Fruit fly (Drosophila melanogaster) whole organism, embryonic: ENCODE measurements around the gene CG10863.

Experiments used
- Atf-2 ChIP-seq: fragments of 200-800 bp; sonication (Bioruptor generic); optimal IDR thresholded peaks from 2 replicates; lab custom pipeline; 2016; ENCODE audit warnings: missing biosample characterization, missing genetic modification characterization
- Atf6 ChIP-seq: fragments of 200-800 bp; sonication (Bioruptor generic); IDR thresholded peaks from 2 replicates; pipeline ENCODE4 v1.3.6; 2022; ENCODE audit warnings: missing biosample characterization, missing genetic modification characterization
- BEAF-32 ChIP-seq: fragments of 200-800 bp; sonication (Bioruptor generic); optimal IDR thresholded peaks from 3 replicates; lab custom pipeline; 2017; ENCODE audit warnings: missing biosample characterization, missing genetic modification characterization, mild to moderate bottlenecking, moderate library complexity, missing genetic modification reagents
- CG10147 ChIP-seq: fragments of 200-800 bp; sonication (Bioruptor generic); optimal IDR thresholded peaks from 2 replicates; lab custom pipeline; 2019; ENCODE audit warnings: missing biosample characterization, mild to moderate bottlenecking, missing genetic modification characterization, moderate library complexity
- CG12942 ChIP-seq: fragments of 200-800 bp; sonication (Bioruptor generic); optimal IDR thresholded peaks from 3 replicates; lab custom pipeline; 2016; ENCODE audit warnings: missing biosample characterization, missing genetic modification characterization
- CG13287 ChIP-seq: fragments of 200-800 bp; sonication (Bioruptor generic); IDR thresholded peaks from 2 replicates; pipeline ENCODE4 v1.3.6; 2022; ENCODE audit warnings: missing biosample characterization, missing genetic modification characterization; ENCODE audit not compliant: partially characterized antibody
- CG13894 ChIP-seq: fragments of 200-800 bp; sonication (Bioruptor generic); optimal IDR thresholded peaks from 3 replicates; lab custom pipeline; 2018; ENCODE audit warnings: missing biosample characterization, mild to moderate bottlenecking, missing genetic modification characterization, moderate library complexity
- CG14014 ChIP-seq: fragments of 200-800 bp; sonication (Bioruptor generic); IDR thresholded peaks from 2 replicates; pipeline ENCODE4 v1.3.6; 2022; ENCODE audit warnings: missing biosample characterization, missing genetic modification characterization
- CG1603 ChIP-seq: fragments of 200-800 bp; sonication (Bioruptor generic); optimal IDR thresholded peaks from 2 replicates; lab custom pipeline; 2019; ENCODE audit warnings: missing biosample characterization, mild to moderate bottlenecking, missing genetic modification characterization, moderate library complexity
- CG1647 ChIP-seq: fragments of 200-800 bp; sonication (Bioruptor generic); optimal IDR thresholded peaks from 3 replicates; lab custom pipeline; 2016; ENCODE audit warnings: missing biosample characterization, missing genetic modification characterization
- CG17361 ChIP-seq: fragments of 200-800 bp; sonication (Bioruptor generic); IDR thresholded peaks from 3 replicates; pipeline ENCODE4 v1.3.6; 2022; ENCODE audit warnings: missing biosample characterization, missing genetic modification characterization
- CG17912 ChIP-seq: fragments of 200-800 bp; sonication (Bioruptor generic); optimal IDR thresholded peaks from 2 replicates; lab custom pipeline; 2018; ENCODE audit warnings: missing biosample characterization, mild to moderate bottlenecking, missing genetic modification characterization
- CG2678 ChIP-seq: fragments of 200-800 bp; sonication (Bioruptor generic); optimal IDR thresholded peaks from 3 replicates; lab custom pipeline; 2019; ENCODE audit warnings: missing biosample characterization, mild to moderate bottlenecking, missing genetic modification characterization, moderate library complexity
- CG5245 ChIP-seq: fragments of 200-800 bp; sonication (Bioruptor generic); optimal IDR thresholded peaks from 3 replicates; lab custom pipeline; 2016; ENCODE audit warnings: missing biosample characterization, missing genetic modification characterization
- CG6813 ChIP-seq: fragments of 200-800 bp; sonication (Bioruptor generic); optimal IDR thresholded peaks from 2 replicates; lab custom pipeline; 2017; ENCODE audit warnings: missing biosample characterization, missing genetic modification characterization, mild to moderate bottlenecking, moderate library complexity, missing genetic modification reagents
- CG7745 ChIP-seq: fragments of 200-800 bp; sonication (Bioruptor generic); optimal IDR thresholded peaks from 2 replicates; lab custom pipeline; 2018; ENCODE audit warnings: missing biosample characterization, mild to moderate bottlenecking, missing genetic modification characterization, moderate library complexity
- Dad ChIP-seq: fragments of 200-800 bp; sonication (Bioruptor generic); optimal IDR thresholded peaks from 3 replicates; lab custom pipeline; 2016; ENCODE audit warnings: missing biosample characterization, missing genetic modification characterization
- Dfd ChIP-seq, 2 experiments: fragments of >200 bp; optimal IDR thresholded peaks; 2 replicates each; lab custom pipeline; 2017; ENCODE audit warnings: missing biosample characterization in 2 of 2, missing genetic modification characterization in 2 of 2
- HLH54F ChIP-seq: fragments of 200-800 bp; sonication (Bioruptor generic); optimal IDR thresholded peaks from 3 replicates; lab custom pipeline; 2016; ENCODE audit warnings: missing biosample characterization, missing genetic modification characterization
- Hmr ChIP-seq: fragments of 200-800 bp; sonication (Bioruptor generic); optimal IDR thresholded peaks from 3 replicates; lab custom pipeline; 2017; ENCODE audit warnings: mild to moderate bottlenecking, missing biosample characterization, missing genetic modification reagents, missing genetic modification characterization
- Hr78 ChIP-seq, 2 experiments: fragments of 200-800 bp in 1 of 2; fragments of >200 bp in 1 of 2; sonication (Bioruptor generic) in 1 of 2; optimal IDR thresholded peaks; 2 replicates each; lab custom pipeline; 2017 to 2019; ENCODE audit warnings: missing biosample characterization in 2 of 2, missing genetic modification characterization in 2 of 2, mild to moderate bottlenecking in 1 of 2, moderate library complexity in 1 of 2
- Lpt ChIP-seq: fragments of >200 bp; optimal IDR thresholded peaks from 2 replicates; lab custom pipeline; 2018; ENCODE audit warnings: missing biosample characterization, missing genetic modification characterization
- Nf-YA ChIP-seq: fragments of 200-800 bp; sonication (Bioruptor generic); IDR thresholded peaks from 2 replicates; pipeline ENCODE4 v1.3.6; 2022; ENCODE audit warnings: missing biosample characterization, missing genetic modification characterization
- Six4 ChIP-seq: fragments of 200-800 bp; sonication (Bioruptor generic); optimal IDR thresholded peaks from 2 replicates; lab custom pipeline; 2016; ENCODE audit warnings: missing biosample characterization, missing genetic modification characterization
- Ssrp ChIP-seq: fragments of 200-800 bp; sonication (Bioruptor generic); optimal IDR thresholded peaks from 2 replicates; lab custom pipeline; 2018; ENCODE audit warnings: missing biosample characterization, mild to moderate bottlenecking, missing genetic modification characterization, moderate library complexity
- Tbp ChIP-seq: fragments of >200 bp; optimal IDR thresholded peaks from 2 replicates; lab custom pipeline; 2018; ENCODE audit warnings: missing biosample characterization, missing genetic modification characterization
- abd-A ChIP-seq: fragments of 200-800 bp; sonication (Bioruptor generic); optimal IDR thresholded peaks from 3 replicates; lab custom pipeline; 2019; ENCODE audit warnings: missing biosample characterization, mild to moderate bottlenecking, missing genetic modification characterization, moderate library complexity
- bcd ChIP-seq: fragments of 200-800 bp; sonication (Bioruptor generic); optimal IDR thresholded peaks from 2 replicates; lab custom pipeline; 2017; ENCODE audit warnings: missing biosample characterization, mild to moderate bottlenecking, missing genetic modification characterization
- bigmax ChIP-seq: fragments of 200-800 bp; sonication (Bioruptor generic); optimal IDR thresholded peaks from 2 replicates; lab custom pipeline; 2018; ENCODE audit warnings: missing biosample characterization, mild to moderate bottlenecking, missing genetic modification characterization
- cato ChIP-seq: fragments of 200-800 bp; sonication (Bioruptor generic); optimal IDR thresholded peaks from 2 replicates; lab custom pipeline; 2016; ENCODE audit warnings: missing biosample characterization, missing genetic modification characterization, borderline replicate concordance
- cwo ChIP-seq: fragments of 200-800 bp; sonication (Bioruptor generic); optimal IDR thresholded peaks from 3 replicates; lab custom pipeline; 2017; ENCODE audit warnings: missing biosample characterization, missing genetic modification characterization, mild to moderate bottlenecking, moderate library complexity, missing genetic modification reagents
- da ChIP-seq: fragments of 200-800 bp; sonication (Bioruptor generic); optimal IDR thresholded peaks from 2 replicates; lab custom pipeline; 2016; ENCODE audit warnings: missing biosample characterization, missing genetic modification characterization
- ems ChIP-seq: fragments of 200-800 bp; sonication (Bioruptor generic); optimal IDR thresholded peaks from 3 replicates; lab custom pipeline; 2016; ENCODE audit warnings: missing biosample characterization, missing genetic modification characterization
- en ChIP-seq: fragments of 200-800 bp; sonication (Bioruptor generic); optimal IDR thresholded peaks from 2 replicates; lab custom pipeline; 2016; ENCODE audit warnings: missing biosample characterization, missing genetic modification characterization
- eyg ChIP-seq: fragments of 200-800 bp; sonication (Bioruptor generic); optimal IDR thresholded peaks from 3 replicates; lab custom pipeline; 2016; ENCODE audit warnings: missing biosample characterization, missing genetic modification characterization
- grau ChIP-seq: fragments of 200-800 bp; optimal IDR thresholded peaks from 3 replicates; lab custom pipeline; 2019; ENCODE audit warnings: missing biosample characterization, mild to moderate bottlenecking, missing genetic modification characterization, moderate library complexity
- kah ChIP-seq: fragments of 200-800 bp; sonication (Bioruptor generic); optimal IDR thresholded peaks from 2 replicates; lab custom pipeline; 2018; ENCODE audit warnings: missing biosample characterization, mild to moderate bottlenecking, missing genetic modification characterization
- kay ChIP-seq: fragments of 200-800 bp; sonication (Bioruptor generic); optimal IDR thresholded peaks from 2 replicates; lab custom pipeline; 2016; ENCODE audit warnings: missing biosample characterization, missing genetic modification characterization
- lilli ChIP-seq: fragments of 200-800 bp; sonication (Bioruptor generic); optimal IDR thresholded peaks from 3 replicates; lab custom pipeline; 2016; ENCODE audit warnings: missing biosample characterization, missing genetic modification characterization
- org-1 ChIP-seq: fragments of 200-800 bp; sonication (Bioruptor generic); optimal IDR thresholded peaks from 2 replicates; lab custom pipeline; 2017; ENCODE audit warnings: missing biosample characterization, missing genetic modification characterization
- pita ChIP-seq: fragments of 200-800 bp; sonication (Bioruptor generic); optimal IDR thresholded peaks from 2 replicates; lab custom pipeline; 2017; ENCODE audit warnings: missing biosample characterization, mild to moderate bottlenecking, missing genetic modification characterization
- pum ChIP-seq: fragments of 200-800 bp; sonication (Bioruptor generic); optimal IDR thresholded peaks from 2 replicates; lab custom pipeline; 2016; ENCODE audit warnings: missing biosample characterization, missing genetic modification characterization
- run ChIP-seq: fragments of 200-800 bp; sonication (Bioruptor generic); optimal IDR thresholded peaks from 3 replicates; lab custom pipeline; 2018; ENCODE audit warnings: missing biosample characterization, mild to moderate bottlenecking, missing genetic modification characterization
- sc ChIP-seq, 3 experiments: fragments of >200 bp in 2 of 3; fragments of 200-800 bp in 1 of 3; sonication (Bioruptor generic) in 1 of 3; optimal IDR thresholded peaks; 2 replicates in 2 of 3; 3 replicates in 1 of 3; lab custom pipeline; 2017; ENCODE audit warnings: mild to moderate bottlenecking in 1 of 3, missing biosample characterization in 1 of 3, missing genetic modification characterization in 1 of 3, missing genetic modification reagents in 1 of 3
- scrt ChIP-seq: fragments of 200-800 bp; sonication (Bioruptor generic); optimal IDR thresholded peaks from 2 replicates; lab custom pipeline; 2018; ENCODE audit warnings: missing biosample characterization, mild to moderate bottlenecking, missing genetic modification characterization, moderate library complexity
- sob ChIP-seq: fragments of 200-800 bp; sonication (Bioruptor generic); IDR thresholded peaks from 2 replicates; pipeline ENCODE4 v1.3.6; 2022; ENCODE audit warnings: missing biosample characterization, missing genetic modification characterization
- sug ChIP-seq: fragments of 200-800 bp; optimal IDR thresholded peaks from 2 replicates; lab custom pipeline; 2019; ENCODE audit warnings: missing biosample characterization, mild to moderate bottlenecking, missing genetic modification characterization, moderate library complexity
- tin ChIP-seq: fragments of 200-800 bp; sonication (Bioruptor generic); optimal IDR thresholded peaks from 3 replicates; lab custom pipeline; 2016; ENCODE audit warnings: missing biosample characterization, missing genetic modification characterization
- tll ChIP-seq, 2 experiments: fragments of 200-800 bp in 1 of 2; fragments of >200 bp in 1 of 2; sonication (Bioruptor generic) in 1 of 2; optimal IDR thresholded peaks; 2 replicates each; lab custom pipeline; 2017 to 2019; ENCODE audit warnings: missing biosample characterization in 2 of 2, missing genetic modification characterization in 2 of 2, mild to moderate bottlenecking in 1 of 2, moderate library complexity in 1 of 2
- ttk ChIP-seq: fragments of 200-800 bp; sonication (Bioruptor generic); IDR thresholded peaks from 2 replicates; pipeline ENCODE4 v2.1.2; 2022; ENCODE audit warnings: missing biosample characterization, missing genetic modification characterization

CG10863 gene

DNA sequence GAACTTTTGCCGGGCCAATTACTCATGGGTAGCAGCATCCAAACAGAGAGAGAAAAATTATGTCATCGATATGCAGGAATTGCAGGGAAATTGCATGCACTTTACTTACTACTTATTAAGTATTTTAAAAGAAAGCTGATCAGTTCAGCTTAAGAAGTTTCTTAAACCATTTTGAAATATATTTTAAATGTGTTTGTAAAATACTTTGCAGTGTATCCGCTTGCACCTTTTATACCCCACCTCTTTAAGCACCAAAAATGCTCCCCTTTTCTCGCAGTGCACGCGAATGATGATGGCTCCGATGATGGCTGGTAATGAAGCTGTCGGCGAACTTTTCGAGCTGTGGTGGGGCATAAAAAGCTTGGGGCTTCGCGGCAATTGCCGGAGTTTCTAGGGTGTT is 10.2 kb upstream of the CG10863 start, which contains the start of gene CG14984 (continued):
- TF ChIP-seq Ssrp (no peak), bcd (GFP tag; lab: Kevin White, UChicago) (peak; percentile 62), Atf-2 (GFP tag; lab: Kevin White, UChicago) (no peak), Hmr (GFP tag; lab: Kevin White, UChicago) (peak; percentile 20), Dad (peak; percentile 45), en (no peak), CG7745 (tag; lab: Kevin White, UChicago) (no peak), Atf6 (GFP tag; lab: Robert Waterston, UW) (peak; percentile 60), CG17912 (GFP tag; lab: Kevin White, UChicago) (no peak), org-1 (peak; percentile 4), CG13287 (GFP tag; lab: Robert Waterston, UW) (no peak), tin (peak; percentile 33), run (no peak), sug (tag; lab: Kevin White, UChicago) (no peak), CG12942 (GFP tag; lab: Kevin White, UChicago) (no peak), Hr78 (GFP tag; optimal IDR thresholded peaks at IDR 0.05; lab: Kevin White, UChicago) (no peak), scrt (GFP tag; lab: Kevin White, UChicago) (peak; percentile 80), CG14014 (GFP tag; lab: Robert Waterston, UW) (peak; percentile 45; the same call in 1 of the 2 replicates), sc (optimal IDR thresholded peaks at IDR 0.05; lab: Kevin White, UChicago) (no peak), sc (GFP tag; optimal IDR thresholded peaks at IDR 0.05; lab: Kevin White, UChicago) (no peak), grau (peak; percentile 39), cwo (GFP tag; lab: Kevin White, UChicago) (peak; percentile 63), da (GFP tag; lab: Kevin White, UChicago) (no peak), kay (no peak), cato (GFP tag; lab: Kevin White, UChicago) (no peak), kah (GFP tag; lab: Kevin White, UChicago) (no peak), CG1603 (tag; lab: Kevin White, UChicago) (no peak), CG10147 (GFP tag; lab: Kevin White, UChicago) (peak; percentile 75), pum (no peak), ems (GFP tag; lab: Kevin White, UChicago) (peak; percentile 57), Tbp (GFP tag; lab: Kevin White, UChicago) (no peak), ttk (GFP tag; lab: Robert Waterston, UW) (no peak), CG6813 (GFP tag; lab: Kevin White, UChicago) (peak; percentile 34), Six4 (GFP tag; lab: Kevin White, UChicago) (peak; percentile 12), CG13894 (tag; lab: Kevin White, UChicago) (peak; percentile 3), abd-A (tag; lab: Kevin White, UChicago) (no peak), HLH54F (GFP tag; lab: Kevin White, UChicago) (peak; percentile 19), CG5245 (GFP tag; lab: Kevin White, UChicago) (no peak), BEAF-32 (GFP tag; lab: Kevin White, UChicago) (no peak), lilli (GFP tag; lab: Kevin White, UChicago) (peak; percentile 57), eyg (GFP tag; lab: Kevin White, UChicago) (no peak), bigmax (GFP tag; lab: Kevin White, UChicago) (no peak), sob (GFP tag; lab: Robert Waterston, UW) (peak; percentile 72), pita (GFP tag; lab: Kevin White, UChicago) (no peak), tll (GFP tag; optimal IDR thresholded peaks at IDR 0.05; lab: Kevin White, UChicago) (no peak), CG17361 (no peak; the same call in 1 of the 3 replicates), CG1647 (peak; percentile 26), Lpt (GFP tag; lab: Kevin White, UChicago) (no peak), CG2678 (tag; lab: Kevin White, UChicago) (peak; percentile 70), Dfd (GFP tag; optimal IDR thresholded peaks at IDR 0.05; lab: Kevin White, UChicago) (no peak), Nf-YA (no peak)
